Worm (Caenorhabditis elegans) whole organism, L4 larva: Measurements from ENCODE around the gene M79.2.

Experiments
- D1046.2 ChIP-seq: fragments of 200-800 bp; sonication (Bioruptor generic); IDR thresholded peaks from 2 replicates; pipeline ENCODE4 v1.3.6; 2022; ENCODE audit warnings: missing genetic modification characterization, missing compliant biosample characterization
- T20F7.1 ChIP-seq: fragments of 200-800 bp; sonication (Bioruptor generic); optimal IDR thresholded peaks from 2 replicates; lab custom pipeline; 2018; ENCODE audit warnings: mild to moderate bottlenecking, missing genetic modification characterization, missing compliant biosample characterization
- Y105C5A.15 ChIP-seq: fragments of 200-800 bp; sonication (Bioruptor generic); IDR thresholded peaks from 2 replicates; pipeline ENCODE4 v1.3.6; 2022; ENCODE audit warnings: missing genetic modification characterization, missing compliant biosample characterization
- Y48G9A.11 ChIP-seq: fragments of 200-800 bp; sonication (Bioruptor generic); IDR thresholded peaks from 2 replicates; pipeline ENCODE4 v1.3.6; 2022; ENCODE audit warnings: missing genetic modification reagents, missing genetic modification characterization, missing compliant biosample characterization
- Y5F2A.4 ChIP-seq: fragments of 200-800 bp; sonication (Bioruptor generic); optimal IDR thresholded peaks from 2 replicates; lab custom pipeline; 2018; ENCODE audit warnings: mild to moderate bottlenecking, missing genetic modification characterization, missing compliant biosample characterization
- ama-1 ChIP-seq: fragments of 150-350 bp; optimal IDR thresholded peaks from 2 replicates; lab custom pipeline; 2014; ENCODE audit warnings: inconsistent platforms, mixed read lengths
- arid-1 ChIP-seq: fragments of 200-800 bp; sonication (Bioruptor generic); conservative IDR thresholded peaks from 2 replicates; pipeline ENCODE4 v1.3.6; 2022; ENCODE audit warnings: missing genetic modification reagents, missing genetic modification characterization, missing compliant biosample characterization
- ceh-20 ChIP-seq: fragments of 200-800 bp; sonication (Bioruptor generic); IDR thresholded peaks from 2 replicates; pipeline ENCODE4 v1.3.6; 2022; ENCODE audit warnings: missing genetic modification reagents, missing genetic modification characterization, missing compliant biosample characterization
- ceh-28 ChIP-seq: fragments of 150-350 bp; optimal IDR thresholded peaks from 2 replicates; lab custom pipeline; 2014; ENCODE audit warnings: missing biosample characterization, missing genetic modification reagents, missing genetic modification characterization
- cey-2 ChIP-seq: sonication (generic microtip); optimal IDR thresholded peaks from 3 replicates; lab custom pipeline; 2017; ENCODE audit warnings: missing genetic modification characterization, mild to moderate bottlenecking, missing compliant biosample characterization, antibody characterized with exemption, borderline replicate concordance; ENCODE audit not compliant: insufficient read depth
- daf-16 ChIP-seq, 3 experiments: sonication (generic microtip); optimal IDR thresholded peaks; 2 replicates each; lab custom pipeline; 2016 to 2017; ENCODE audit warnings: missing genetic modification characterization in 3 of 3, missing genetic modification reagents in 3 of 3, mild to moderate bottlenecking in 2 of 3, missing compliant biosample characterization in 2 of 3, missing biosample characterization in 1 of 3, moderate library complexity in 1 of 3
- dpl-1 ChIP-seq: fragments of 150-350 bp; optimal IDR thresholded peaks from 2 replicates; lab custom pipeline; 2014; ENCODE audit warnings: missing biosample characterization, missing genetic modification reagents, missing genetic modification characterization
- dve-1 ChIP-seq: sonication (generic microtip); optimal IDR thresholded peaks from 2 replicates; lab custom pipeline; 2017; ENCODE audit warnings: antibody characterized with exemption, mild to moderate bottlenecking, missing genetic modification characterization, missing compliant biosample characterization; ENCODE audit not compliant: insufficient read depth
- egl-27 ChIP-seq: sonication (generic microtip); optimal IDR thresholded peaks from 3 replicates; lab custom pipeline; 2017; ENCODE audit warnings: missing biosample characterization, missing genetic modification reagents, missing genetic modification characterization
- egl-43 ChIP-seq: fragments of 200-800 bp; sonication (Bioruptor generic); IDR thresholded peaks from 2 replicates; pipeline ENCODE4 v1.3.6; 2022; ENCODE audit warnings: missing genetic modification reagents, missing genetic modification characterization, missing compliant biosample characterization
- gei-8 ChIP-seq: fragments of 200-800 bp; sonication (Bioruptor generic); optimal IDR thresholded peaks from 2 replicates; lab custom pipeline; 2018; ENCODE audit warnings: mild to moderate bottlenecking, missing genetic modification characterization, missing compliant biosample characterization
- hif-1 ChIP-seq, 2 experiments: sonication (generic microtip); optimal IDR thresholded peaks; 2 replicates each; lab custom pipeline; 2016 to 2017; ENCODE audit warnings: missing compliant biosample characterization in 2 of 2, missing genetic modification characterization in 2 of 2, missing genetic modification reagents in 2 of 2, missing genotype in 2 of 2, mild to moderate bottlenecking in 1 of 2
- hlh-11 ChIP-seq: fragments of 200-800 bp; sonication (Bioruptor generic); optimal IDR thresholded peaks from 2 replicates; lab custom pipeline; 2018; ENCODE audit warnings: mild to moderate bottlenecking, missing genetic modification characterization, missing compliant biosample characterization
- hlh-30 ChIP-seq: sonication (generic microtip); optimal IDR thresholded peaks from 2 replicates; lab custom pipeline; 2017; ENCODE audit warnings: antibody characterized with exemption, mild to moderate bottlenecking, missing genetic modification characterization, missing compliant biosample characterization; ENCODE audit not compliant: insufficient read depth
- lin-13 ChIP-seq: fragments of 150-350 bp; optimal IDR thresholded peaks from 2 replicates; lab custom pipeline; 2014; ENCODE audit warnings: missing biosample characterization, missing genetic modification reagents, missing genetic modification characterization
- lin-29 ChIP-seq: fragments of 200-800 bp; sonication (Bioruptor generic); IDR thresholded peaks from 2 replicates; pipeline ENCODE4 v1.3.6; 2022; ENCODE audit warnings: missing genetic modification reagents, missing genetic modification characterization, missing compliant biosample characterization
- lin-38 ChIP-seq: fragments of 200-800 bp; sonication (Bioruptor generic); IDR thresholded peaks from 2 replicates; pipeline ENCODE4 v1.3.6; 2022; ENCODE audit warnings: missing genetic modification reagents, missing genetic modification characterization, missing compliant biosample characterization
- lir-3 ChIP-seq: sonication (generic microtip); optimal IDR thresholded peaks from 2 replicates; lab custom pipeline; 2016; ENCODE audit warnings: mild to moderate bottlenecking, missing genetic modification characterization, missing compliant biosample characterization
- lsy-2 ChIP-seq, 2 experiments: fragments of 150-350 bp in 1 of 2; sonication (generic microtip) in 1 of 2; optimal IDR thresholded peaks; 2 replicates each; lab custom pipeline; 2014 to 2017; ENCODE audit warnings: missing biosample characterization in 2 of 2, missing genetic modification characterization in 2 of 2
- madf-5 ChIP-seq, 2 experiments: fragments of 200-800 bp; sonication (Bioruptor generic); IDR thresholded peaks; 2 replicates each; pipeline ENCODE4 v1.3.6; 2022; ENCODE audit warnings: missing compliant biosample characterization in 2 of 2, missing genetic modification characterization in 2 of 2
- madf-9 ChIP-seq: fragments of 200-800 bp; sonication (Bioruptor generic); conservative IDR thresholded peaks from 2 replicates; pipeline ENCODE4 v1.3.6; 2022; ENCODE audit warnings: missing genetic modification reagents, missing genetic modification characterization, missing compliant biosample characterization
- mdl-1 ChIP-seq, 2 experiments: fragments of 150-350 bp in 1 of 2; sonication (generic microtip) in 1 of 2; optimal IDR thresholded peaks; 2 replicates each; lab custom pipeline; 2014 to 2017; ENCODE audit warnings: missing biosample characterization in 2 of 2, missing genetic modification characterization in 2 of 2
- nhr-10 ChIP-seq: fragments of 150-350 bp; optimal IDR thresholded peaks from 2 replicates; lab custom pipeline; 2014; ENCODE audit warnings: missing biosample characterization, missing genetic modification characterization
- nhr-28 ChIP-seq: fragments of 150-350 bp; optimal IDR thresholded peaks from 2 replicates; lab custom pipeline; 2014; ENCODE audit warnings: missing biosample characterization, missing genetic modification characterization
- nhr-41 ChIP-seq: fragments of 200-800 bp; sonication (Bioruptor generic); IDR thresholded peaks from 2 replicates; pipeline ENCODE4 v1.3.6; 2022; ENCODE audit warnings: missing genetic modification reagents, missing genetic modification characterization, missing compliant biosample characterization
- nhr-42 ChIP-seq: fragments of 200-800 bp; sonication (Bioruptor generic); IDR thresholded peaks from 2 replicates; pipeline ENCODE4 v1.3.6; 2022; ENCODE audit warnings: missing genetic modification characterization, missing compliant biosample characterization
- nhr-48 ChIP-seq: sonication (generic microtip); optimal IDR thresholded peaks from 2 replicates; lab custom pipeline; 2016; ENCODE audit warnings: mild to moderate bottlenecking, missing genetic modification characterization, missing compliant biosample characterization
- nhr-76 ChIP-seq: fragments of 150-350 bp; optimal IDR thresholded peaks from 2 replicates; lab custom pipeline; 2014; ENCODE audit warnings: missing biosample characterization, missing genetic modification characterization
- spr-3 ChIP-seq: fragments of 200-800 bp; sonication (Bioruptor generic); optimal IDR thresholded peaks from 2 replicates; lab custom pipeline; 2018; ENCODE audit warnings: mild to moderate bottlenecking, missing genetic modification characterization, missing compliant biosample characterization
- unc-62 ChIP-seq, 3 experiments: fragments of 150-350 bp in 1 of 3; sonication (generic microtip); optimal IDR thresholded peaks in 2 of 3; peaks in 1 of 3; 1 replicate in 1 of 3; 2 replicates in 2 of 3; lab custom pipeline; 2014 to 2017; ENCODE audit warnings: missing biosample characterization in 3 of 3, missing genetic modification characterization in 3 of 3, missing genetic modification reagents in 3 of 3, missing genotype in 1 of 3
- ztf-11 ChIP-seq: fragments of 150-350 bp; optimal IDR thresholded peaks from 2 replicates; lab custom pipeline; 2014; ENCODE audit warnings: missing biosample characterization, missing genetic modification characterization

M79.2 gene

ce11 chrX:10630059-10630791, 1.6 kb upstream of the M79.2 start (continued):
- TF ChIP-seq D1046.2 (GFP tag; lab: Robert Waterston, UW) (no peak), madf-9 (GFP tag; lab: Robert Waterston, UW) (no peak), nhr-28 (tag; lab: Kevin White, UChicago) (peak; percentile 26), cey-2 (no peak), nhr-76 (tag; lab: Kevin White, UChicago) (no peak), lir-3 (tag; lab: Kevin White, UChicago) (no peak), madf-5 (GFP tag; IDR thresholded peaks at IDR 0.05; lab: Robert Waterston, UW) (no peak), nhr-41 (GFP tag; lab: Robert Waterston, UW) (no peak), egl-43 (GFP tag; lab: Robert Waterston, UW) (no peak), unc-62 (GFP tag; optimal IDR thresholded peaks at IDR 0.05 in 1 of 2; lab: Kevin White, UChicago) (peak in 1 of 2 experiments; percentile 36), unc-62 (tag; optimal IDR thresholded peaks at IDR 0.05; lab: Kevin White, UChicago) (no peak), spr-3 (GFP tag; lab: Kevin White, UChicago) (no peak), daf-16 (GFP tag; optimal IDR thresholded peaks at IDR 0.05; lab: Kevin White, UChicago) (no peak), daf-16 (tag; optimal IDR thresholded peaks at IDR 0.05; lab: Kevin White, UChicago) (peak; percentile 79), lin-29 (GFP tag; lab: Robert Waterston, UW) (no peak), ceh-28 (tag; lab: Kevin White, UChicago) (no peak), dpl-1 (GFP tag; lab: Kevin White, UChicago) (no peak), hlh-30 (tag; lab: Kevin White, UChicago) (peak; percentile 77), gei-8 (GFP tag; lab: Kevin White, UChicago) (no peak), T20F7.1 (no peak), ztf-11 (tag; lab: Kevin White, UChicago) (no peak), mdl-1 (tag; optimal IDR thresholded peaks at IDR 0.05; lab: Kevin White, UChicago) (no peak), hif-1 (tag; optimal IDR thresholded peaks at IDR 0.05; lab: Kevin White, UChicago) (no peak), Y48G9A.11 (GFP tag; lab: Robert Waterston, UW) (no peak), Y5F2A.4 (GFP tag; lab: Kevin White, UChicago) (no peak), nhr-42 (GFP tag; lab: Robert Waterston, UW) (no peak), hlh-11 (tag; lab: Kevin White, UChicago) (peak; percentile 33), ceh-20 (GFP tag; lab: Robert Waterston, UW) (no peak), lsy-2 (tag; optimal IDR thresholded peaks at IDR 0.05; lab: Kevin White, UChicago) (peak in 1 of 2 experiments; percentile 2), nhr-10 (no peak), dve-1 (tag; lab: Kevin White, UChicago) (peak; percentile 59), ama-1 (lab: Kevin White, UChicago) (no peak), egl-27 (tag; lab: Kevin White, UChicago) (no peak)

- TF ChIP-seq hlh-11 (tag; lab: Kevin White, UChicago) (peak; percentile 26), nhr-48 (no peak), arid-1 (GFP tag; lab: Robert Waterston, UW) (no peak), Y105C5A.15 (no peak), lin-13 (GFP tag; lab: Kevin White, UChicago) (no peak), lin-38 (no peak)
- TF ChIP-seq, all 104 proteins: peak for 1
Measured at ce11 chrX:10629117-10629516, 510 bp upstream of the M79.2 start.
